Worm (Caenorhabditis elegans): ENCODE measurements around the gene W02B12.12.

DNA sequence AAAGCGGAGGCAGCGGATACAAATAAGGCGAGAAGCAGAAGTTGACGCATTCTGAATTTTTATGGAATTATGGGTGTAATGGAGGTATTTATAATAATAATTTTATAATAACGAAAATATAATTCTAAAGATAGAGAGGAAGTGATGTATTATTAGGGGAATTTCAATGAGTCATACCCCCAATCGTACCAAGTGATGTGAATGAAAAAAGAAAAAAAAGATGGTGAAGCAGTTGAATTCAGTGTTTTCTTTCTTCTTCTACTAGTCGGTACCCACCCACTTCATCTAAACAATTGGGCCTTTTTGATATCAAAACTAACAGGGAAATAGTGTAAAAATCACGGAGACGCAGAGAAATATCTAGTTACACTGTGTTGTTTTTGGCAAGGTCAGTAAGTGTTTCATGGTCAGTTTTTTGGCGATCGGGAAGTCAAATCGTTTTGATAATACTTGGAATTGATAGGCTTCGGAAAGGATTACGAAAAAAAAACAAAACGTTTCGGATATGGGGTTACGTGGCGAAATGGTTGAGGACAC, 7.8 kb upstream of the W02B12.12 start, which contains the start of gene ttr-18:
- TF ChIP-seq mep-1 (tag; optimal IDR thresholded peaks at IDR 0.05) (no peak), lin-39 (tag; optimal IDR thresholded peaks at IDR 0.05) (no peak), aly-2 (tag; optimal IDR thresholded peaks at IDR 0.05) (no peak), nhr-28 (tag; optimal IDR thresholded peaks at IDR 0.05) (no peak)

All from whole organism, L1 larva.